Worm (Caenorhabditis elegans) whole organism, young adult: ENCODE results near the gene npr-17.

Source experiments
- B0019.2 ChIP-seq: fragments of 200-800 bp; sonication (Bioruptor generic); conservative IDR thresholded peaks from 2 replicates; pipeline ENCODE4 v1.3.6; 2022; ENCODE audit warnings: missing genetic modification reagents, missing genetic modification characterization, missing compliant biosample characterization
- C06A6.2 ChIP-seq: fragments of 200-800 bp; sonication (Bioruptor generic); conservative IDR thresholded peaks from 2 replicates; pipeline ENCODE4 v1.3.6; 2022; ENCODE audit warnings: missing genetic modification characterization, missing compliant biosample characterization
- D2030.7 ChIP-seq: fragments of 200-800 bp; sonication (Bioruptor generic); IDR thresholded peaks from 2 replicates; pipeline ENCODE4 v1.3.6; 2022; ENCODE audit warnings: missing genetic modification reagents, missing genetic modification characterization, missing compliant biosample characterization
- F10E7.11 ChIP-seq: sonication (generic microtip); optimal IDR thresholded peaks from 2 replicates; lab custom pipeline; 2017; ENCODE audit warnings: mild to moderate bottlenecking, missing genetic modification characterization, moderate library complexity, missing compliant biosample characterization
- K11D2.4 ChIP-seq: fragments of 200-800 bp; sonication (Bioruptor generic); IDR thresholded peaks from 2 replicates; pipeline ENCODE4 v1.3.6; 2022; ENCODE audit warnings: missing genetic modification reagents, missing genetic modification characterization, missing compliant biosample characterization
- K12H6.12 ChIP-seq: fragments of 200-800 bp; sonication (Bioruptor generic); optimal IDR thresholded peaks from 2 replicates; lab custom pipeline; 2018; ENCODE audit warnings: mild to moderate bottlenecking, missing genetic modification characterization, missing compliant biosample characterization
- Y53G8AR.9 ChIP-seq: fragments of 200-800 bp; sonication (Bioruptor generic); conservative IDR thresholded peaks from 2 replicates; pipeline ENCODE4 v1.3.6; 2022; ENCODE audit warnings: missing genetic modification reagents, missing genetic modification characterization, missing compliant biosample characterization
- akir-1 ChIP-seq: fragments of 200-800 bp; sonication (Bioruptor generic); optimal IDR thresholded peaks from 2 replicates; lab custom pipeline; 2018; ENCODE audit warnings: mild to moderate bottlenecking, missing genetic modification characterization, moderate library complexity, missing compliant biosample characterization
- ama-1 ChIP-seq, 3 experiments: fragments of 150-350 bp in 1 of 3; sonication (generic microtip) in 2 of 3; optimal IDR thresholded peaks; 2 replicates each; lab custom pipeline; 2014 to 2018; ENCODE audit warnings: missing biosample characterization in 2 of 3, missing genetic modification characterization in 2 of 3, missing genetic modification reagents in 2 of 3
- aptf-2 ChIP-seq: fragments of 200-800 bp; sonication (Bioruptor generic); conservative IDR thresholded peaks from 2 replicates; pipeline ENCODE4 v1.3.6; 2022; ENCODE audit warnings: missing genetic modification reagents, missing genetic modification characterization, missing compliant biosample characterization
- atf-7 ChIP-seq: sonication (generic microtip); optimal IDR thresholded peaks from 2 replicates; lab custom pipeline; 2017; ENCODE audit warnings: mild to moderate bottlenecking, missing genetic modification characterization, missing compliant biosample characterization
- athp-1 ChIP-seq: sonication (generic microtip); optimal IDR thresholded peaks from 2 replicates; lab custom pipeline; 2017; ENCODE audit warnings: mild to moderate bottlenecking, missing genetic modification characterization, missing compliant biosample characterization
- cebp-1 ChIP-seq, 2 experiments: fragments of 200-800 bp in 1 of 2; sonication (Bioruptor generic) in 1 of 2; sonication (generic microtip) in 1 of 2; IDR thresholded peaks in 1 of 2; optimal IDR thresholded peaks in 1 of 2; 2 replicates each; pipeline versions ENCODE4 v1.3.6 to Lab custom; 2017 to 2022; ENCODE audit warnings: missing compliant biosample characterization in 2 of 2, missing genetic modification characterization in 2 of 2, mild to moderate bottlenecking in 1 of 2, missing genetic modification reagents in 1 of 2, moderate library complexity in 1 of 2
- ceh-58 ChIP-seq: fragments of 200-800 bp; sonication (Bioruptor generic); IDR thresholded peaks from 2 replicates; pipeline ENCODE4 v1.3.6; 2022; ENCODE audit warnings: missing genetic modification characterization, missing compliant biosample characterization
- chd-7 ChIP-seq: sonication (generic microtip); optimal IDR thresholded peaks from 2 replicates; lab custom pipeline; 2016; ENCODE audit warnings: mild to moderate bottlenecking, missing genetic modification characterization, moderate library complexity, missing compliant biosample characterization
- him-1 ChIP-seq: sonication (generic microtip); optimal IDR thresholded peaks from 2 replicates; lab custom pipeline; 2016; ENCODE audit warnings: missing genotype, missing genetic modification reagents, missing genetic modification characterization, missing compliant biosample characterization
- hmg-20 ChIP-seq: fragments of 200-800 bp; sonication (Bioruptor generic); IDR thresholded peaks from 2 replicates; pipeline ENCODE4 v1.3.6; 2022; ENCODE audit warnings: missing genetic modification reagents, missing genetic modification characterization, missing compliant biosample characterization
- hrde-1 ChIP-seq: sonication (generic microtip); optimal IDR thresholded peaks from 2 replicates; lab custom pipeline; 2016; ENCODE audit warnings: missing genetic modification characterization, mild to moderate bottlenecking, missing compliant biosample characterization, moderate library complexity, missing genotype, missing genetic modification reagents, borderline replicate concordance
- lin-26 ChIP-seq: fragments of 200-800 bp; sonication (Bioruptor generic); IDR thresholded peaks from 2 replicates; pipeline ENCODE4 v1.3.6; 2022; ENCODE audit warnings: missing genetic modification reagents, missing genetic modification characterization, missing compliant biosample characterization
- lsy-27 ChIP-seq: sonication (generic microtip); optimal IDR thresholded peaks from 2 replicates; lab custom pipeline; 2017; ENCODE audit warnings: missing genetic modification characterization, mild to moderate bottlenecking, missing compliant biosample characterization, antibody characterized with exemption, missing genotype, borderline replicate concordance; ENCODE audit not compliant: insufficient read depth
- madf-3 ChIP-seq: fragments of 200-800 bp; sonication (Bioruptor generic); IDR thresholded peaks from 2 replicates; pipeline ENCODE4 v1.3.6; 2022; ENCODE audit warnings: missing genetic modification reagents, missing genetic modification characterization, missing compliant biosample characterization
- madf-6 ChIP-seq: fragments of 200-800 bp; sonication (Bioruptor generic); IDR thresholded peaks from 2 replicates; pipeline ENCODE4 v1.3.6; 2022; ENCODE audit warnings: missing genetic modification reagents, missing genetic modification characterization, missing compliant biosample characterization
- nfyb-1 ChIP-seq: fragments of 200-800 bp; sonication (Bioruptor generic); IDR thresholded peaks from 2 replicates; pipeline ENCODE4 v1.3.6; 2022; ENCODE audit warnings: missing genetic modification reagents, missing genetic modification characterization, missing compliant biosample characterization
- nhr-27 ChIP-seq: fragments of 200-800 bp; sonication (Bioruptor generic); optimal IDR thresholded peaks from 2 replicates; lab custom pipeline; 2018; ENCODE audit warnings: mild to moderate bottlenecking, missing genetic modification characterization, moderate library complexity, missing compliant biosample characterization
- nhr-80 ChIP-seq: sonication (generic microtip); optimal IDR thresholded peaks from 2 replicates; lab custom pipeline; 2016; ENCODE audit warnings: missing genetic modification characterization, missing compliant biosample characterization
- pbrm-1 ChIP-seq: fragments of 200-800 bp; sonication (Bioruptor generic); IDR thresholded peaks from 2 replicates; pipeline ENCODE4 v1.3.6; 2022; ENCODE audit warnings: missing genetic modification reagents, missing genetic modification characterization, missing compliant biosample characterization
- pha-4 ChIP-seq: fragments of 150-350 bp; sonication (generic microtip); optimal IDR thresholded peaks from 2 replicates; lab custom pipeline; 2014; ENCODE audit warnings: missing biosample characterization, missing genetic modification reagents, missing genetic modification characterization
- rcor-1 ChIP-seq: fragments of 200-800 bp; sonication (Bioruptor generic); IDR thresholded peaks from 2 replicates; pipeline ENCODE4 v1.3.6; 2022; ENCODE audit warnings: missing genetic modification reagents, missing genetic modification characterization, missing compliant biosample characterization
- repo-1 ChIP-seq: sonication (generic microtip); optimal IDR thresholded peaks from 2 replicates; lab custom pipeline; 2017; ENCODE audit warnings: mild to moderate bottlenecking, missing genetic modification characterization, missing compliant biosample characterization
- snpc-1.3 ChIP-seq: sonication (generic microtip); optimal IDR thresholded peaks from 2 replicates; lab custom pipeline; 2017; ENCODE audit warnings: missing genetic modification characterization, mild to moderate bottlenecking, missing compliant biosample characterization, antibody characterized with exemption, moderate library complexity, missing genotype, missing genetic modification reagents; ENCODE audit not compliant: insufficient read depth
- sptf-2 ChIP-seq: fragments of 200-800 bp; sonication (Bioruptor generic); optimal IDR thresholded peaks from 2 replicates; lab custom pipeline; 2018; ENCODE audit warnings: mild to moderate bottlenecking, missing genetic modification characterization, missing compliant biosample characterization
- unc-130 ChIP-seq: sonication (generic microtip); optimal IDR thresholded peaks from 2 replicates; lab custom pipeline; 2016; ENCODE audit warnings: missing genetic modification reagents, missing genetic modification characterization, missing compliant biosample characterization
- unc-62 ChIP-seq: fragments of 150-350 bp; optimal IDR thresholded peaks from 2 replicates; lab custom pipeline; 2014; ENCODE audit warnings: missing biosample characterization, missing genetic modification reagents, missing genetic modification characterization
- ztf-6 ChIP-seq: fragments of 200-800 bp; sonication (Bioruptor generic); IDR thresholded peaks from 2 replicates; pipeline ENCODE4 v1.3.6; 2022; ENCODE audit warnings: missing genetic modification reagents, missing genetic modification characterization, missing compliant biosample characterization

The npr-17 gene

DNA sequence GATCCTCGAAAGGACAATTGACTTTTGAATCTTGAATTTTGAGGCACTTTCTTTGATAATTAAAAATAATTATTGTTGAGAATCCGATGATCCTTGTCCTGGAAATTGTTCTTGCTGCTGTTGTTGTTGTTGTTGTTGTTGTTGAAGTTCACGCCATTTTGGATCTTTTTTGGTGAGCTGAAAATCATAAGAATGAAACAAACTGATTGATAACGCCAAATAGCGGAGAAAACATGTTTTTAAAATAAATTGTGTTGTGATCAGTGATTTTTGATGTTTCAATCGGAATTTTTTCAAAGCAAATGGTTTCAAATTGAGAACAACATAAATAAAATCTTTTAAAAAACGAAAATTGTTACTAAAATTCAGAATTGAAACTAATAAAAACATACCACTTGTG lies 20.8 kb upstream of the npr-17 start:
- TF ChIP-seq rcor-1 (no peak), akir-1 (no peak), hmg-20 (GFP tag; lab: Robert Waterston, UW) (no peak), sptf-2 (GFP tag; lab: Kevin White, UChicago) (no peak), K11D2.4 (GFP tag; lab: Robert Waterston, UW) (no peak), C06A6.2 (no peak), nhr-27 (tag; lab: Kevin White, UChicago) (no peak), ama-1 (optimal IDR thresholded peaks at IDR 0.05; lab: Kevin White, UChicago) (no peak), ama-1 (GFP tag; optimal IDR thresholded peaks at IDR 0.05; lab: Kevin White, UChicago) (no peak)

DNA sequence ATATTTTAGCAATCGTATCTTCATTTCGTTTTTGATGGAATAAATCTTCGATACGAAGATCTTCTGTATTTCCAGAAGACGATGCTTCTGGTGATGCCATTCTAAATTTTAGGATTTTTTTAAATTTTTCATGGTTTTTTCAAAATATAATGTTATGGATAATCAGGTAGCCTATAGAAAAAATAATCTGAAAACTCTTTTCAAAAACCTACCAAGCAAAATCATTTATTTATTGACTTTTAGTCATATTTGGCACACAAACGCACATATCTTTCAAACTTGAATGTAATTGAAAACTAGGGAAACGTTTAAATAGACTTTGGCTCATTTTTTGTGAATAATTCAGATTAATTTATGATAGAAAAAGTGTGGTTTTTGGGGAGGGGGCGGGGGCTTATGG lies 20.2 kb upstream of the npr-17 start, which contains the start of gene F44B9.5:
F44B9.5 (minus strand) TSS at position 101 of the 400 bp plus-strand sequence.
- TF ChIP-seq F10E7.11 (tag; lab: Kevin White, UChicago) = no peak
- no peak for TF ChIP-seq repo-1 (tag; lab: Kevin White, UChicago)
- TF ChIP-seq ztf-6 (GFP tag; lab: Robert Waterston, UW) = no peak
- TF ChIP-seq chd-7 (tag; lab: Kevin White, UChicago) = no peak
- TF ChIP-seq D2030.7 = no peak

DNA sequence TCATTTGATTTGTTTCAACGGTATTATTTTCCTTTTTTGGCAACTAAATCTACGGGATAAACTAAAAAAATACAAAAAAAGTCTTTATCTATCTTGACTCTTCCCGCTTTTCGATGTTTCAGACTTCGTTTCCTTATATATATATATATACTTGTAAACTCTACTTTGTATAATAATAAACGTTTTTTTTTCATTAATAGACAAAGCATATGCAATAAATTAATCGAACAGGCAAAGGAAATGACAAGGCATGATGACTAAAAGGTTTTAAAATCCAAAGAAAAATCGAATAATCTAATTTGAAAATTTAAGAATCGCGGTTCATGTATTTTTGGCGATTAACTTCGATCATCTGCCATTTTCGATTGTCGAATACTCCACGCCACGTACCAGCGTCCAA lies 17.3 kb upstream of the npr-17 start:
- peak; percentile 3 for TF ChIP-seq unc-130
- TF ChIP-seq lin-26 = no peak
- TF ChIP-seq madf-6 (GFP tag; lab: Robert Waterston, UW) = 0 out of 2 replicates have a peak, but pooled peaks have one; percentile 23
- TF ChIP-seq athp-1 = peak; percentile 31
- TF ChIP-seq him-1 (tag; lab: Kevin White, UChicago) = peak; percentile 91
- peak; percentile 25 for TF ChIP-seq hrde-1
- TF ChIP-seq B0019.2 (GFP tag; lab: Robert Waterston, UW) = no peak

ce11 chrIII:8010260-8010822 lies 14.1 kb upstream of the npr-17 start, which contains the start of gene cit-1.2:
TSS of gene cit-1.2 (plus strand) at chrIII:8010772.
- TF ChIP-seq Y53G8AR.9 = no peak
- TF ChIP-seq pbrm-1 (GFP tag; lab: Robert Waterston, UW) = 0 out of 2 replicates have a peak, but pooled peaks have one; percentile 19
- TF ChIP-seq aptf-2 (GFP tag; lab: Robert Waterston, UW) = no peak
- TF ChIP-seq cebp-1 (GFP tag; IDR thresholded peaks at IDR 0.05; lab: Robert Waterston, UW) = peak; percentile 23; the same call in 1 of the 2 replicates
- TF ChIP-seq cebp-1 (tag; optimal IDR thresholded peaks at IDR 0.05; lab: Kevin White, UChicago) = peak; percentile 67
- 0 out of 2 replicates have a peak, but pooled peaks have one; percentile 30 for TF ChIP-seq nfyb-1
- TF ChIP-seq, all 124 proteins: peak for 3

DNA sequence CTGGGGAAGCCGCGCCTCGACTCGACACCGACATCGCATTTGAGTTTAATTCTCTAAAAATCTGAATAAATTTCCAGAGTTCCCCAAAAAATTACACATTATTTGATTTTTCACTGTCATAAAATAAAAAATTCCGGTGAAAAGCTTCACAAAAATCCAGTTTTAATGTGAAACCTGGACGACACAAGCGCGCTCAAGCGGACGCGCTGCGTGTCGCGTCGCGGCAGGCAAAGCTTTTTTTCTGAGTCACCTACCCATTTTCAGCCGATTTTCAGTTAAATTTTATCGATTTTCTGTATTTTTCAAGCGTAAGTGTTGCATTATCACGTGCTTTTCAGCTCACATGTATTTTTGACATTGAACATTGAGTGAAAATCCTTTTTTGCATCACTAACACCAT lies 13.5 kb upstream of the npr-17 start, which contains the start of gene cit-1.1:
cit-1.1 (minus strand) TSS at position 53 of the 400 bp plus-strand sequence.
- TF ChIP-seq pha-4 (tag; lab: Kevin White, UChicago) = no peak
- peak; percentile 97 for TF ChIP-seq madf-3
- TF ChIP-seq unc-62 (GFP tag; lab: Kevin White, UChicago) = no peak
- TF ChIP-seq nhr-80 (tag; lab: Kevin White, UChicago) = peak; percentile 15

DNA sequence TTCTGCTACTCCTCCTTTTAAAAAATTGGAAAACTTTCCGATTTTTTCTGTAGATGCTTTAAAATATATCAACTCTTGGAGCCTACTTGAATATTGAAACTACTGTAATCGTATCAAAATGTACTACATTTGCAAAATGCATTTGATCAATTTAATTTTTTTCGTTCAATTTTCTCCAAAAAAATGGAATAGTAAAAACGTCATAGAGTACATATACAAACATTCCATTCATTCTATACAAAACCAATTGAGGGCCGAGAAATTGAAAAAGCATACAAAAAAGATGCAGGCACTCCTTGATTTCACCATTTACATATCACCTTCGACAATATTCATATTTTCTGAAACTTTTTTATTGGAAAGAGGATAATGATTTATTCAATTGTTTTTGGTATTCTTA lies 7.8 kb upstream of the npr-17 start, which contains the start of gene C06G4.6:
C06G4.6 (plus strand) TSS at position 301 of the 400 bp plus-strand sequence.
- TF ChIP-seq lsy-27 (tag; lab: Kevin White, UChicago) = no peak
- TF ChIP-seq K12H6.12 = no peak
- no peak for TF ChIP-seq atf-7
- no peak for TF ChIP-seq hrde-1
- TF ChIP-seq repo-1 (tag; lab: Kevin White, UChicago) = no peak
- no peak for TF ChIP-seq snpc-1.3 (tag; lab: Kevin White, UChicago)
- TF ChIP-seq ceh-58 (GFP tag; lab: Robert Waterston, UW) = no peak
